Worm (Caenorhabditis elegans) whole organism, dauer: ENCODE measurements around the gene srw-124.
"Not testable (repeated sequence)": the region's sequence is repeated elsewhere in the genome, so short reads cannot be mapped to it uniquely, and the experiment has no call there.

Experiments used
- unc-62 ChIP-seq: sonication (generic microtip); optimal IDR thresholded peaks from 2 replicates; lab custom pipeline; 2017; ENCODE audit warnings: missing biosample characterization, missing genetic modification reagents, missing genetic modification characterization

The srw-124 gene

ce11 chrV:2976287-2976686, at the start of gene srw-124:
Gene srw-124, plus strand, starts transcription at chrV:2976587.
- no peak for TF ChIP-seq unc-62 (GFP tag; lab: Kevin White, UChicago)

- no peak for TF ChIP-seq unc-62 (GFP tag; lab: Kevin White, UChicago)
Measured at ce11 chrV:2927553-2927952, 48.8 kb upstream of the srw-124 start, which contains the start of gene C31B8.12. Gene C31B8.12, minus strand, starts transcription at chrV:2927653.

- TF ChIP-seq unc-62 (GFP tag; lab: Kevin White, UChicago) = no peak
Measured at ce11 chrV:2929753-2930152, 46.6 kb upstream of the srw-124 start, which contains the start of gene C31B8.16. Gene C31B8.16, plus strand, starts transcription at chrV:2930053.

ce11 chrV:2931252-2931651, 45.1 kb upstream of the srw-124 start, which contains the start of gene C31B8.1:
Gene C31B8.1, plus strand, starts transcription at chrV:2931552.
- no peak for TF ChIP-seq unc-62 (GFP tag; lab: Kevin White, UChicago)

ce11 chrV:2934075-2934474, 42.3 kb upstream of the srw-124 start, which contains the start of gene srh-247:
Gene srh-247, minus strand, starts transcription at chrV:2934175.
- TF ChIP-seq unc-62 (GFP tag; lab: Kevin White, UChicago) = no peak

ce11 chrV:2938497-2938896, 37.9 kb upstream of the srw-124 start, which contains the start of gene srw-141:
Gene srw-141, minus strand, starts transcription at chrV:2938597.
- TF ChIP-seq unc-62 (GFP tag; lab: Kevin White, UChicago) = no peak

- no peak for TF ChIP-seq unc-62 (GFP tag; lab: Kevin White, UChicago)
Measured at ce11 chrV:2941405-2941804, 35.0 kb upstream of the srw-124 start, which contains the start of gene srw-143. Gene srw-143, minus strand, starts transcription at chrV:2941505.

- no peak for TF ChIP-seq unc-62 (GFP tag; lab: Kevin White, UChicago)
Measured at ce11 chrV:2942247-2942646, 34.1 kb upstream of the srw-124 start.

ce11 chrV:2943859-2944258, 32.5 kb upstream of the srw-124 start, which contains the start of gene srw-137:
Gene srw-137, minus strand, starts transcription at chrV:2943959.
- no peak for TF ChIP-seq unc-62 (GFP tag; lab: Kevin White, UChicago)

- no peak for TF ChIP-seq unc-62 (GFP tag; lab: Kevin White, UChicago)
Measured at ce11 chrV:2945602-2946001, 30.8 kb upstream of the srw-124 start, which contains the start of gene srh-87. Gene srh-87, minus strand, starts transcription at chrV:2945702.

ce11 chrV:2952102-2952501, 24.3 kb upstream of the srw-124 start, which contains the start of gene srw-122:
Gene srw-122, minus strand, starts transcription at chrV:2952202.
- not testable (repeated sequence) for TF ChIP-seq unc-62 (GFP tag; lab: Kevin White, UChicago)

- TF ChIP-seq unc-62 (GFP tag; lab: Kevin White, UChicago) = not testable (repeated sequence)
Measured at ce11 chrV:2955342-2955741, 21.0 kb upstream of the srw-124 start, which contains the start of gene srh-248. Gene srh-248, minus strand, starts transcription at chrV:2955442.

- TF ChIP-seq unc-62 (GFP tag; lab: Kevin White, UChicago) = no peak
Measured at ce11 chrV:2958202-2958601, 18.2 kb upstream of the srw-124 start, which contains the start of gene srw-142. Gene srw-142, minus strand, starts transcription at chrV:2958302.

ce11 chrV:2960894-2961293, 15.5 kb upstream of the srw-124 start, which contains the start of gene srw-144:
Gene srw-144, minus strand, starts transcription at chrV:2960994.
- TF ChIP-seq unc-62 (GFP tag; lab: Kevin White, UChicago) = no peak

- no peak for TF ChIP-seq unc-62 (GFP tag; lab: Kevin White, UChicago)
Measured at ce11 chrV:2962960-2963359, 13.4 kb upstream of the srw-124 start, which contains the start of gene srw-138. Gene srw-138, minus strand, starts transcription at chrV:2963060.

- no peak for TF ChIP-seq unc-62 (GFP tag; lab: Kevin White, UChicago)
Measured at ce11 chrV:2964786-2965185, 11.6 kb upstream of the srw-124 start, which contains the start of gene srh-88. Gene srh-88, minus strand, starts transcription at chrV:2964886.
